Worm (Caenorhabditis elegans) whole organism, L4/young adult: Measurements from ENCODE around the gene eif-2Bgamma.

Experiments
- W03F9.2 ChIP-seq: fragments of 150-350 bp; optimal IDR thresholded peaks from 2 replicates; lab custom pipeline; 2014; ENCODE audit warnings: missing biosample characterization, missing genetic modification characterization
- dao-5 ChIP-seq: sonication (generic microtip); optimal IDR thresholded peaks from 2 replicates; lab custom pipeline; 2016; ENCODE audit warnings: missing genotype, missing genetic modification characterization, moderate library complexity, missing compliant biosample characterization
- him-1 ChIP-seq: sonication (generic microtip); optimal IDR thresholded peaks from 2 replicates; lab custom pipeline; 2016; ENCODE audit warnings: missing genotype, missing genetic modification reagents, missing genetic modification characterization, missing compliant biosample characterization

DNA sequence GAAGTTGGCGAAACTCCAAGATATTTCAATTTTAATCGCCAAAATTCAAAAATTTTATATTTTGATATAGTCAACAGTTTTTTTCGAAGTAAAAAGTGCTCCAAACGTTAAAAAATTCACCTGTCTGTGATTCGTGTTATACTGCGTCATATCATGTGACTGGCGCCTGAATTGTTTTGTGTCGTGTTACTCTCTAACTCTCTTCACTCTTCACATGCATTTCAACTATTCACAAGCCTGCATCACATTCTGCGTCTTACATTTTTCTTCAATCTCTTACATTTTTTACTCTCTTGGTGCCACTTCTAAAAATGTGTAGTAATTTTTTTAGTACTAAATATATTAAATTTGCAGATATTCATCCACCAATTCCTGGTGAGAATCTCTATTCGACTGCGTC lies 39.0 kb downstream of the eif-2Bgamma start, which contains the start of gene flcn-1:
- TF ChIP-seq W03F9.2 (tag; lab: Kevin White, UChicago), result no peak
- TF ChIP-seq him-1 (tag; lab: Kevin White, UChicago), result no peak
- TF ChIP-seq dao-5, result no peak
